Worm (Caenorhabditis elegans): ENCODE results near the gene Y38H6C.23.

Y38H6C.23 gene

DNA sequence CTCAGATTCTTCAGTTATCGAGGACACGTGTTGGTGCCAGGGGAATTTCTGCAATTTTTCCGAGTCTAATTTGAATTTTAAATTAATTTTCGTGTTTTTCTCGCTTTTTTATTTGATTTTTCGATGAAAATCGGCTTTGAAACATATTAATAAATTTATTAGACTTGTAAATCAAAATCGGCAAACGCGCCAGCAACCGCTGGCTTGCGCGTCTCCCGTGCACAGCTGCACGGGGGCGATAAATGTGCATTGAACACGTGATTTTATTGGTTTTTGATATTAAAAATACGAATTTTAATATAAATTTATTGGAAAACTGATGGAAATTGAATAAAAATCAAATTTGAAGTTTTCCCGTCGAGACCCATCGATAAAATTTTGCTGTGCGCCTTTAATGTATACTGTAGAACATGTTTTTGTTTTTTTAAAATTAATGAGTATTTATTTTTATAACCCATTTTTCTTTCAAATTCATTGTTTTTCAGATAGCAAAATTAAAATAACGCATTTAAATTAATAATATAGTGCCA, 24.4 kb upstream of the Y38H6C.23 start, which contains the start of gene F26F2.7 (continued):
- TF ChIP-seq egl-13 (tag; optimal IDR thresholded peaks at IDR 0.05) (peak; percentile 80), pax-3 (tag; optimal IDR thresholded peaks at IDR 0.05) (peak; percentile 65), C04F5.9 (tag; optimal IDR thresholded peaks at IDR 0.05) (peak; percentile 64), ztf-11 (tag; optimal IDR thresholded peaks at IDR 0.05) (peak in 1 of 2 experiments; percentile 67), unc-130 (tag; optimal IDR thresholded peaks at IDR 0.05) (peak; percentile 86), tbx-2 (tag; optimal IDR thresholded peaks at IDR 0.05) (peak; percentile 89), hpl-2 (GFP tag; optimal IDR thresholded peaks at IDR 0.05) (no peak), ama-1 (optimal IDR thresholded peaks at IDR 0.05) (no peak), lin-35 (GFP tag; optimal IDR thresholded peaks at IDR 0.05) (peak; percentile 76 to 84), ceh-82 (tag; optimal IDR thresholded peaks at IDR 0.05) (peak; percentile 61 to 80 (median 70)), zag-1 (tag; optimal IDR thresholded peaks at IDR 0.05) (no peak), blmp-1 (tag; optimal IDR thresholded peaks at IDR 0.05) (peak; percentile 11), ets-5 (GFP tag; IDR thresholded peaks at IDR 0.05) (no peak), nhr-76 (tag; optimal IDR thresholded peaks at IDR 0.05) (no peak), efl-3 (GFP tag; optimal IDR thresholded peaks at IDR 0.05) (peak; percentile 46), efl-1 (optimal IDR thresholded peaks at IDR 0.05) (peak; percentile 64 to 73), efl-1 (GFP tag; optimal IDR thresholded peaks at IDR 0.05 in 1 of 2) (peak; percentile 75 to 96), aly-2 (tag; optimal IDR thresholded peaks at IDR 0.05) (no peak), mdl-1 (tag; optimal IDR thresholded peaks at IDR 0.05) (peak in 1 of 2 experiments; percentile 88), dsc-1 (tag; optimal IDR thresholded peaks at IDR 0.05) (peak; percentile 93), ztf-4 (tag; optimal IDR thresholded peaks at IDR 0.05) (no peak), sox-4 (tag; optimal IDR thresholded peaks at IDR 0.05) (peak; percentile 75), lin-39 (tag; optimal IDR thresholded peaks at IDR 0.05) (peak; percentile 80), skn-1 (tag; optimal IDR thresholded peaks at IDR 0.05) (peak; percentile 57), nhr-90 (tag; optimal IDR thresholded peaks at IDR 0.05; ENCODE audit: poor library complexity) (peak; percentile 90), zip-4 (GFP tag; optimal IDR thresholded peaks at IDR 0.05) (peak; percentile 72), swsn-7 (tag; optimal IDR thresholded peaks at IDR 0.05) (peak; percentile 90), pag-3 (tag; optimal IDR thresholded peaks at IDR 0.05; ENCODE audit: borderline replicate concordance, insufficient read depth) (no peak), lin-14 (GFP tag; optimal IDR thresholded peaks at IDR 0.05) (peak; percentile 92), Y116A8C.19 (tag; optimal IDR thresholded peaks at IDR 0.05; ENCODE audit: borderline replicate concordance) (no peak), alr-1 (tag; optimal IDR thresholded peaks at IDR 0.05; ENCODE audit: borderline replicate concordance) (no peak), unc-86 (tag; optimal IDR thresholded peaks at IDR 0.05) (peak; percentile 79), vab-15 (tag; optimal IDR thresholded peaks at IDR 0.05) (no peak), hlh-17 (GFP tag; optimal IDR thresholded peaks at IDR 0.05; ENCODE audit: borderline replicate concordance) (no peak), nhr-237 (tag; optimal IDR thresholded peaks at IDR 0.05) (no peak), mab-9 (GFP tag; IDR thresholded peaks at IDR 0.05) (peak; percentile 45; the same call in 1 of the 2 replicates), lin-15B (tag; optimal IDR thresholded peaks at IDR 0.05) (no peak), elt-2 (tag; optimal IDR thresholded peaks at IDR 0.05) (peak; percentile 81), nhr-20 (tag; optimal IDR thresholded peaks at IDR 0.05) (peak; percentile 88), unc-98 (GFP tag; IDR thresholded peaks at IDR 0.05) (no peak), xbp-1 (tag; optimal IDR thresholded peaks at IDR 0.05) (peak; percentile 89), lin-13 (GFP tag; optimal IDR thresholded peaks at IDR 0.05) (peak; percentile 80), unc-62 (GFP tag; optimal IDR thresholded peaks at IDR 0.05) (no peak), fos-1 (tag; optimal IDR thresholded peaks at IDR 0.05) (peak; percentile 28), nhr-77 (tag; optimal IDR thresholded peaks at IDR 0.05) (no peak), nhr-28 (tag; optimal IDR thresholded peaks at IDR 0.05) (no peak), jun-1 (tag; optimal IDR thresholded peaks at IDR 0.05) (peak; percentile 40), C16A3.4 (tag; optimal IDR thresholded peaks at IDR 0.05) (peak; percentile 82), mef-2 (tag; optimal IDR thresholded peaks at IDR 0.05) (peak; percentile 23), nhr-11 (tag; optimal IDR thresholded peaks at IDR 0.05) (peak; percentile 69), fkh-4 (tag; optimal IDR thresholded peaks at IDR 0.05; ENCODE audit: borderline replicate concordance) (peak; percentile 69), nhr-84 (tag; optimal IDR thresholded peaks at IDR 0.05) (no peak), lsy-2 (tag; optimal IDR thresholded peaks at IDR 0.05) (peak; percentile 89 to 91)

Measured in whole organism, L1 larva.